Fruit fly (Drosophila melanogaster) whole organism, prepupa: ENCODE measurements around the gene sd.
A peak's percentile ranks its signal among the peaks of the same experiment; 100 is the strongest.

Experiments used
- Blimp-1 ChIP-seq: fragments of 200-800 bp; sonication (Bioruptor generic); optimal IDR thresholded peaks from 3 replicates; lab custom pipeline; 2017; ENCODE audit warnings: missing biosample characterization, missing genetic modification characterization, mild to moderate bottlenecking, moderate library complexity, missing genetic modification reagents
- CG10631 ChIP-seq: fragments of 200-800 bp; sonication (Bioruptor generic); optimal IDR thresholded peaks from 2 replicates; lab custom pipeline; 2016; ENCODE audit warnings: missing biosample characterization, missing genetic modification characterization
- CG10669 ChIP-seq: fragments of 200-800 bp; sonication (Bioruptor generic); optimal IDR thresholded peaks from 3 replicates; lab custom pipeline; 2018; ENCODE audit warnings: missing biosample characterization, mild to moderate bottlenecking, missing genetic modification characterization, moderate library complexity
- CG11762 ChIP-seq: fragments of 200-800 bp; sonication (Bioruptor generic); optimal IDR thresholded peaks from 3 replicates; lab custom pipeline; 2016; ENCODE audit warnings: missing biosample characterization, missing genetic modification characterization; ENCODE audit not compliant: insufficient read depth
- CG15336 ChIP-seq: fragments of 200-800 bp; sonication (Bioruptor generic); IDR thresholded peaks from 2 replicates; pipeline ENCODE4 v1.3.6; 2022; ENCODE audit warnings: missing biosample characterization, missing genetic modification characterization
- CG1621 ChIP-seq: fragments of 200-800 bp; sonication (Bioruptor generic); optimal IDR thresholded peaks from 3 replicates; lab custom pipeline; 2018; ENCODE audit warnings: missing biosample characterization, mild to moderate bottlenecking, missing genetic modification characterization
- CG16779 ChIP-seq: fragments of 200-800 bp; sonication (Bioruptor generic); optimal IDR thresholded peaks from 3 replicates; lab custom pipeline; 2017; ENCODE audit warnings: missing biosample characterization, mild to moderate bottlenecking, missing genetic modification characterization
- CG34406 ChIP-seq: fragments of 200-800 bp; sonication (Bioruptor generic); optimal IDR thresholded peaks from 3 replicates; lab custom pipeline; 2016; ENCODE audit warnings: missing biosample characterization, missing genetic modification characterization
- CG3919 ChIP-seq: fragments of 200-800 bp; sonication (Bioruptor generic); optimal IDR thresholded peaks from 3 replicates; lab custom pipeline; 2016; ENCODE audit warnings: missing biosample characterization, missing genetic modification characterization
- CG6163 ChIP-seq: fragments of 200-800 bp; sonication (Bioruptor generic); IDR thresholded peaks from 3 replicates; pipeline ENCODE4 v1.3.6; 2022; ENCODE audit warnings: missing biosample characterization, missing genetic modification characterization
- CG6792 ChIP-seq: fragments of 200-800 bp; sonication (Bioruptor generic); optimal IDR thresholded peaks from 3 replicates; lab custom pipeline; 2016; ENCODE audit warnings: missing biosample characterization, missing genetic modification characterization
- CG6854 ChIP-seq: fragments of 200-800 bp; sonication (Bioruptor generic); optimal IDR thresholded peaks from 2 replicates; lab custom pipeline; 2017; ENCODE audit warnings: missing biosample characterization, mild to moderate bottlenecking, missing genetic modification characterization
- CG8319 ChIP-seq: fragments of 200-800 bp; sonication (Bioruptor generic); optimal IDR thresholded peaks from 3 replicates; lab custom pipeline; 2016; ENCODE audit warnings: missing biosample characterization, missing genetic modification characterization
- CG9139 ChIP-seq: fragments of 200-800 bp; sonication (Bioruptor generic); optimal IDR thresholded peaks from 3 replicates; lab custom pipeline; 2017; ENCODE audit warnings: missing biosample characterization, mild to moderate bottlenecking, missing genetic modification characterization
- Eip75B ChIP-seq: fragments of 200-800 bp; sonication (Bioruptor generic); optimal IDR thresholded peaks from 3 replicates; lab custom pipeline; 2016; ENCODE audit warnings: missing biosample characterization, missing genetic modification characterization
- Eip93F ChIP-seq: fragments of 200-800 bp; sonication (Bioruptor generic); optimal IDR thresholded peaks from 2 replicates; lab custom pipeline; 2016; ENCODE audit warnings: missing biosample characterization, mild to moderate bottlenecking, missing genetic modification characterization
- Ets21C ChIP-seq: fragments of 200-800 bp; sonication (Bioruptor generic); optimal IDR thresholded peaks from 3 replicates; lab custom pipeline; 2016; ENCODE audit warnings: missing biosample characterization, missing genetic modification characterization
- Ets96B ChIP-seq: fragments of 200-800 bp; optimal IDR thresholded peaks from 2 replicates; lab custom pipeline; 2019; ENCODE audit warnings: missing biosample characterization, mild to moderate bottlenecking, missing genetic modification characterization, moderate library complexity
- Gug ChIP-seq: fragments of 200-800 bp; sonication (Bioruptor generic); IDR thresholded peaks from 2 replicates; pipeline ENCODE4 v1.3.6; 2022; ENCODE audit warnings: missing biosample characterization, missing genetic modification characterization
- Hr4 ChIP-seq: fragments of 200-800 bp; sonication (Bioruptor generic); optimal IDR thresholded peaks from 3 replicates; lab custom pipeline; 2016; ENCODE audit warnings: missing biosample characterization, missing genetic modification characterization
- OdsH ChIP-seq: fragments of 200-800 bp; sonication (Bioruptor generic); optimal IDR thresholded peaks from 3 replicates; lab custom pipeline; 2016; ENCODE audit warnings: missing biosample characterization, missing genetic modification characterization
- achi ChIP-seq: fragments of 200-800 bp; sonication (Bioruptor generic); optimal IDR thresholded peaks from 3 replicates; lab custom pipeline; 2016; ENCODE audit warnings: missing biosample characterization, missing genetic modification characterization
- cyc ChIP-seq: fragments of 200-800 bp; sonication (Bioruptor generic); optimal IDR thresholded peaks from 3 replicates; lab custom pipeline; 2016; ENCODE audit warnings: missing biosample characterization, missing genetic modification characterization
- dac ChIP-seq: fragments of 200-800 bp; sonication (Bioruptor generic); optimal IDR thresholded peaks from 2 replicates; lab custom pipeline; 2017; ENCODE audit warnings: missing biosample characterization, mild to moderate bottlenecking, missing genetic modification characterization
- dsx ChIP-seq: fragments of 200-800 bp; optimal IDR thresholded peaks from 3 replicates; lab custom pipeline; 2019; ENCODE audit warnings: missing biosample characterization, mild to moderate bottlenecking, missing genetic modification characterization, moderate library complexity; ENCODE audit not compliant: poor library complexity, severe bottlenecking
- esn ChIP-seq: fragments of 200-800 bp; sonication (Bioruptor generic); optimal IDR thresholded peaks from 2 replicates; lab custom pipeline; 2016; ENCODE audit warnings: missing biosample characterization, mild to moderate bottlenecking, missing genetic modification characterization, moderate library complexity
- fd85E ChIP-seq: fragments of 200-800 bp; sonication (Bioruptor generic); optimal IDR thresholded peaks from 3 replicates; lab custom pipeline; 2016; ENCODE audit warnings: missing biosample characterization, missing genetic modification characterization
- fkh ChIP-seq: fragments of 200-800 bp; sonication (Bioruptor generic); optimal IDR thresholded peaks from 3 replicates; lab custom pipeline; 2017; ENCODE audit warnings: missing biosample characterization, mild to moderate bottlenecking, missing genetic modification characterization, moderate library complexity
- lz ChIP-seq: fragments of 200-800 bp; sonication (Bioruptor generic); optimal IDR thresholded peaks from 3 replicates; lab custom pipeline; 2016; ENCODE audit warnings: missing biosample characterization, missing genetic modification characterization
- net ChIP-seq: fragments of 200-800 bp; sonication (Bioruptor generic); optimal IDR thresholded peaks from 3 replicates; lab custom pipeline; 2016; ENCODE audit warnings: missing biosample characterization, missing genetic modification characterization
- pdm3 ChIP-seq: fragments of 200-800 bp; sonication (Bioruptor generic); optimal IDR thresholded peaks from 3 replicates; lab custom pipeline; 2016; ENCODE audit warnings: missing biosample characterization, missing genetic modification characterization
- salr ChIP-seq, 2 experiments: fragments of 200-800 bp; sonication (Bioruptor generic); optimal IDR thresholded peaks; 3 replicates each; lab custom pipeline; 2016 to 2018; ENCODE audit warnings: missing biosample characterization in 2 of 2, missing genetic modification characterization in 2 of 2, mild to moderate bottlenecking in 1 of 2
- spab ChIP-seq: fragments of 200-800 bp; sonication (Bioruptor generic); optimal IDR thresholded peaks from 2 replicates; lab custom pipeline; 2017; ENCODE audit warnings: missing biosample characterization, mild to moderate bottlenecking, missing genetic modification characterization, missing genetic modification reagents
- ss ChIP-seq, 2 experiments: fragments of 200-800 bp; sonication (Bioruptor generic); optimal IDR thresholded peaks; 2 replicates in 1 of 2; 3 replicates in 1 of 2; lab custom pipeline; 2017 to 2018; ENCODE audit warnings: mild to moderate bottlenecking in 2 of 2, missing biosample characterization in 2 of 2, missing genetic modification characterization in 2 of 2, moderate library complexity in 1 of 2
- svp ChIP-seq: fragments of 200-800 bp; sonication (Bioruptor generic); peaks from one replicate; lab custom pipeline; 2016; ENCODE audit warnings: missing biosample characterization, missing genetic modification characterization
- topi ChIP-seq: fragments of 200-800 bp; sonication (Bioruptor generic); optimal IDR thresholded peaks from 3 replicates; lab custom pipeline; 2016; ENCODE audit warnings: missing biosample characterization, missing genetic modification characterization
- vri ChIP-seq: fragments of 200-800 bp; sonication (Bioruptor generic); optimal IDR thresholded peaks from 3 replicates; lab custom pipeline; 2016; ENCODE audit warnings: missing biosample characterization, mild to moderate bottlenecking, missing genetic modification characterization

Gene sd

DNA sequence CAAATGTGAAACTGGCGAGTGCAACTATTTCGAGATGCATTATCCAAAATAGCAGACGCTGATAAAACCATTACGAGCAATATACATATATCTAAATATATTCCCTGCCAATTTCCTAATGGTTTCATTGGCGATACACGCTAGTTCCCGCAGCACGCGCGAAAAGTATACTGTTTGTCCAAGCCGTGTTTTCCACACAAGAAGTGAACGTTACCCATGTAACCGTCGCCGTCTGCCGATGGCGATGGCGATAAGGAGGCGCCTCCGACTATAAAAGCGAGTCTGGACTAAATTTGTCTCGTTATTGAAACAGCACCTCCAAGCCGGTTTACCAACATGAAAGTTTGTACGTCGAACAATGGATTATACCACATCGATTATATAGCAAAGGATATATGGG lies 25.3 kb upstream of the sd start, which contains the start of gene CG43673:
Gene CG43673, plus strand, starts transcription at position 301 of the 400 bp plus-strand sequence.
- TF ChIP-seq Ets21C (GFP tag; lab: Kevin White, UChicago) (no peak), dsx (no peak), CG6163 (GFP tag; lab: Robert Waterston, UW) (no peak), Eip93F (GFP tag; lab: Kevin White, UChicago) (no peak), CG9139 (GFP tag; lab: Kevin White, UChicago) (no peak), CG16779 (tag; lab: Kevin White, UChicago) (no peak), dac (GFP tag; lab: Kevin White, UChicago) (no peak), CG8319 (GFP tag; lab: Kevin White, UChicago) (no peak), net (GFP tag; lab: Kevin White, UChicago) (no peak), cyc (no peak), ss (GFP tag; optimal IDR thresholded peaks at IDR 0.05; lab: Kevin White, UChicago) (no peak), CG34406 (GFP tag; lab: Kevin White, UChicago) (no peak), spab (GFP tag; lab: Kevin White, UChicago) (no peak), CG6854 (GFP tag; lab: Kevin White, UChicago) (no peak)

DNA sequence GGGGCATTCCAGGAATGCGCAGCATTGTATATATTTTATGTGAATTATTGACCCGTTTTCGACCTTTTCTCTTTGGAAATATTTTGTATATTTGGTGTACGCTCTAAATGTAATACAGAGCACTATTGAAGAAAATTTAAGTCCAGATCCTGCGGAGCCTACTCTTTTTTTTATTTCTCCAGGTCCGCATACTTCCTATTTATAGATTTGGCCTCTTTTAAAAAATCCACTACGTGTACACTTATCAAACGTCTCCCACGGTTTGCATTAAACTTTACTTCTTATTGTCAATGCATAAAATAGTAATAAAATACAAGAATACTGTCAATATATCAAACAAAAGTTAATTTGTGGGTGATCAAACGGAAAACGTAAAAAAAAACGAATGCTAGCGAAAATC lies 20.6 kb upstream of the sd start, which contains the start of gene Efhc1.1:
Gene Efhc1.1, minus strand, starts transcription at position 101 of the 400 bp plus-strand sequence.
- no peak for TF ChIP-seq salr (GFP tag; optimal IDR thresholded peaks at IDR 0.05; lab: Kevin White, UChicago)
- no peak for TF ChIP-seq Hr4 (GFP tag; lab: Kevin White, UChicago)
- TF ChIP-seq CG10631 (GFP tag; lab: Kevin White, UChicago) = no peak
- no peak for TF ChIP-seq Eip75B (GFP tag; lab: Kevin White, UChicago)
- no peak for TF ChIP-seq Eip93F (GFP tag; lab: Kevin White, UChicago)
- no peak for TF ChIP-seq CG9139 (GFP tag; lab: Kevin White, UChicago)
- no peak for TF ChIP-seq pdm3 (GFP tag; lab: Kevin White, UChicago)
- TF ChIP-seq, all 60 proteins: peak for 0

DNA sequence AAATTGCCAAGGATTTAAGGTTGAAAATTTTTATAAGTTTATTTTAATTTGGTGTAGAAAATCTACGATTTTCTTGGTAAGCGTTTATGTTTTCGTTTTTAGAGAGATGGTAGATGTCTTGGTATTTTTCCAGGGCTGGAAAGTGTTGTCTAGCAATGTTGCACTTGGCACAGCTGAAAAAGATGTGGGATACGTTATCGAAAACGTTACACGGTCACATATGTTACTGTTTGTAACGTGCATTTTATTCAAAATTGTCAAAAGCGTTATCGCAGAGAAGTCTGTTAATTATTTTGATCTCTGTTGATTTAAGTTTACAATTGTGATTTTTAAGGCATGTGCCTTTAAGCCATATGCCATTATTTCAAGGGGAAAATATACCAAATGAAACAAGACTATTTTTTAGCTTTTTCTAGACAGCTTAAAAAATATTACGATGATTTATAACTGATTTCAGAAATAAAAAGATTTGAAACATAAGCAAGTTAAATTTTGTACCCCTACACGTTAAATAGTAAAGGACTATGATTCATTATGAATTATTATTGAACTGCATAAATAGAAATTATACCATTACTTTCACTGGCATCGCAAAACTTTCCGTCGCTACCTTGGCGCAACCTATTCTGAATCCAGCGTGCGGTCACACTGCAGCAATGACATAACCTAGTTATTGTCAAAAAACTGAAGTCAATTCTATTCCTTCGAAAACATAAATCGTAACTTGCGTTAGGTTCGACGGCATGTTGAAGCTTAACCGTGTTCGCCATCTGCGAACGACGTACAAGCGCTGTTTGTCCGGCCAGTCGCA lies 18.5 kb upstream of the sd start, which contains the start of the genes Paf-AHalpha and mRpS30:
Gene Paf-AHalpha, minus strand, starts transcription at position 155 of the 811 bp plus-strand sequence.
Gene mRpS30, plus strand, starts transcription at position 619 of the 811 bp plus-strand sequence.
- TF ChIP-seq Blimp-1 (GFP tag; lab: Kevin White, UChicago) (peak; percentile 80), Ets96B (tag; lab: Kevin White, UChicago) (no peak), esn (GFP tag; lab: Kevin White, UChicago) (peak; percentile 9), vri (GFP tag; lab: Kevin White, UChicago) (peak; percentile 94), achi (GFP tag; lab: Kevin White, UChicago) (peak; percentile 25), fkh (GFP tag; lab: Kevin White, UChicago) (no peak)

DNA sequence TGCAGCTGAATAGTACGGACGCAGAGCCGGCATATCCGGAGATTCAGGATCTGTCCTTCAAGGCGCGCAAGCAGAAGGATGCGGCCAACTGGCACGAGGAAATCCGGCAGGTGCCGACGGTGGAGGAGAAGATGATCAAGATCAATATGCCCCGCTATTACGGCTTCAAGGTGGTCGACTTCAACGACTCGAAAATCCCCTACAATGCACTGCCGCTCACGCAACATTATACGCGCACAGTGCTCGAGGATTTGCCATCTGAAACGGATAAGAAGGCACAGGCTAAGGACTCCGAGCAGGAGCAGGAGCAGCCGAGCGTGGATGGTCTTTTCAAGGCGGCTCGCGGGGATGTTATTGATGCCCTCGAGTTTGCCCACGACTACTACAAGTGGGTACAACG lies 17.9 kb upstream of the sd start:
- peak; percentile 11 for TF ChIP-seq CG1621 (tag; lab: Kevin White, UChicago)
- no peak for TF ChIP-seq CG11762 (GFP tag; lab: Kevin White, UChicago)

DNA sequence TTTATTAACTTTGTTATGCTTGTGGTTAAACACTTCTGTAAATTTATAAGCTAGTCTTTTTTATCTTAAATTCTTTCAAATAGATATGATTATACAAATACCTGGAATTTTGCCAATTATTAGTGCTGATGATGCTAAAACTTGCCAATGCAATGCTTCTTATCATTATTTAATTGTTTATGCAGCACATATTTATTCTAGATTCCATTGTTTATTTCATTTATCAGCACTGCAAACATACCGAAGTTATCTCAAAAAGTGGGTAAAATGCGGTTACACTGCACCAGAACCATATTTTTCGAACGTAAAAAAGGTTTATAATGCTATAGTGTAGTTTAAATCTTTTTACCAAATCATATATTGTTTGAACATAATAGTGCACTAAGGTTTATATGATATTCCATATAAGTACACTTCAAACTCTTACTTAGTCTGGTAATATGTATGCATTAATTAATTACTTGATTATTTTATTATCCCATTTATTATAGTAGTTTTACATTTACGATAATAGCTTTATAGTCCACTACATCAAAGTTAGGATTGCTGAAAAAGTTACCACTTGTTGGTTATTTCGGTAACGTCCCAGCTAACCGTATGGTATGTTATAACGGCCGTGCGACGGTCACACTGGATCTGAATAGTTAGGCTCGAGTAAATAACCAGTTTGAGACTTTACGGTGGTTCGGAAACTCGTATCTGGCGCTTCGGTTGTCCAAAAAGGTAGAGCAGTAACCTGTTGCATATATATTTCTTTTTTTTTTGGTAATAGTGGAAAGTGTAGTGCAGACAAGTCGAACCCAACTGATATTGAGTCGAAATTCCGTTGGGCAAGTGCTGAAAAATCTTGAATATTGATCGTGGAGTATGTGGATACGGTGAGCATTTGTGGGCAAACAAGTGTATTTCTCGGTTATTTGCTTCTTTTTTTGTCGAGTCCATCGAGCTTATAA lies 15.7 kb upstream of the sd start, which contains the start of gene Rhp:
Gene Rhp, plus strand, starts transcription at position 663 of the 953 bp plus-strand sequence.
- TF ChIP-seq CG6792 (GFP tag; lab: Kevin White, UChicago) = peak; percentile 62
- peak; percentile 56 for TF ChIP-seq OdsH (GFP tag; lab: Kevin White, UChicago)
- TF ChIP-seq topi (GFP tag; lab: Kevin White, UChicago) = peak; percentile 46
- TF ChIP-seq Ets21C (GFP tag; lab: Kevin White, UChicago) = no peak
- TF ChIP-seq CG3919 (GFP tag; lab: Kevin White, UChicago) = peak; percentile 52
- peak; percentile 34 for TF ChIP-seq fd85E (GFP tag; lab: Kevin White, UChicago)
- TF ChIP-seq CG10669 (GFP tag; lab: Kevin White, UChicago) = peak; percentile 76
- TF ChIP-seq lz (GFP tag; lab: Kevin White, UChicago) = peak; percentile 40
- peak; percentile 83 for TF ChIP-seq CG6854 (GFP tag; lab: Kevin White, UChicago)
- TF ChIP-seq salr (GFP tag; optimal IDR thresholded peaks at IDR 0.05; lab: Kevin White, UChicago) = no peak
- peak in 1 of 2 experiments; percentile 65 for TF ChIP-seq ss (GFP tag; optimal IDR thresholded peaks at IDR 0.05; lab: Kevin White, UChicago)
- no peak for TF ChIP-seq Gug
- TF ChIP-seq CG15336 = no peak
- TF ChIP-seq Blimp-1 (GFP tag; lab: Kevin White, UChicago) = peak; percentile 34
- TF ChIP-seq pdm3 (GFP tag; lab: Kevin White, UChicago) = peak; percentile 60
- no peak for TF ChIP-seq svp
- peak; percentile 69 for TF ChIP-seq CG9139 (GFP tag; lab: Kevin White, UChicago)
